Worm (Caenorhabditis elegans): ENCODE measurements around the gene nhr-99.

nhr-99 gene

DNA sequence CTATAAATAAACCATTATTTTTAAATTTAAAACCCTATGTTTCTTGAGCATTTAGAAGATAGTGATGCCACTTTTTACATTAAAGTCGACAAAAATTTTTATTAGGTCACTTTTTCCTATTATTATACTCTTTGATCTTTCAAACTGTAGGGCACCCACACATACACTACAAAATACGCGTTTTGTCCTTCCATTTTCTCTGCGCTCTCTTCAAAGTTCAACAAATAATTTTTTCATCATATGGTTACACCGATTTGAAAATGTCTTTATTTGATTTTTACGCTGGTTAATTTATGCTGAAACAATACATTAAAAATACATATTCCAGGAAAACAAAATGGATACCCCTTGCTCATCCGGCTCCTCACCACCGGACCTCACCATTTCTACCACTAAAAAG is 12.3 kb upstream of the nhr-99 start, which contains the start of gene nhr-202:
TSS of gene nhr-202 (plus strand) at position 326 of the 400 bp plus-strand sequence.
- no peak for TF ChIP-seq nhr-11 (tag; optimal IDR thresholded peaks at IDR 0.05)
- TF ChIP-seq lsy-2 (tag; optimal IDR thresholded peaks at IDR 0.05) = no peak
- no peak for TF ChIP-seq lin-39 (tag; optimal IDR thresholded peaks at IDR 0.05)
- peak; percentile 34 for TF ChIP-seq nhr-25 (tag; optimal IDR thresholded peaks at IDR 0.05)
- no peak for TF ChIP-seq lin-11 (tag; optimal IDR thresholded peaks at IDR 0.05)
- TF ChIP-seq peb-1 (tag; optimal IDR thresholded peaks at IDR 0.05) = no peak
- TF ChIP-seq ceh-82 (tag; optimal IDR thresholded peaks at IDR 0.05) = no peak
- peak; percentile 52 for TF ChIP-seq fos-1 (tag; optimal IDR thresholded peaks at IDR 0.05)
- no peak for TF ChIP-seq nhr-12 (tag; optimal IDR thresholded peaks at IDR 0.05)
- TF ChIP-seq C34F6.9 (tag; optimal IDR thresholded peaks at IDR 0.05) = no peak
- TF ChIP-seq unc-62 (GFP tag; optimal IDR thresholded peaks at IDR 0.05) = no peak
- TF ChIP-seq zag-1 (tag; optimal IDR thresholded peaks at IDR 0.05) = no peak
- TF ChIP-seq sem-4 (tag; optimal IDR thresholded peaks at IDR 0.05) = no peak
- TF ChIP-seq crh-2 (tag; optimal IDR thresholded peaks at IDR 0.05) = peak; percentile 65
- no peak for TF ChIP-seq snpc-4 (tag; optimal IDR thresholded peaks at IDR 0.05)
- TF ChIP-seq mdl-1 (tag; optimal IDR thresholded peaks at IDR 0.05) = no peak
- no peak for TF ChIP-seq dmd-4 (tag; optimal IDR thresholded peaks at IDR 0.05)
- TF ChIP-seq ceh-16 (tag; optimal IDR thresholded peaks at IDR 0.05) = no peak
- TF ChIP-seq mab-5 (tag; optimal IDR thresholded peaks at IDR 0.05) = no peak
- TF ChIP-seq sma-9 (GFP tag; optimal IDR thresholded peaks at IDR 0.05) = peak; percentile 83
- TF ChIP-seq sma-9 (tag; optimal IDR thresholded peaks at IDR 0.05) = no peak
- peak; percentile 68 for TF ChIP-seq nhr-129 (tag; optimal IDR thresholded peaks at IDR 0.05)
- no peak for TF ChIP-seq Y55F3AM.14 (GFP tag; optimal IDR thresholded peaks at IDR 0.05)
- no peak for TF ChIP-seq nhr-10 (tag; optimal IDR thresholded peaks at IDR 0.05)
- TF ChIP-seq F13H6.1 (tag; optimal IDR thresholded peaks at IDR 0.05) = peak; percentile 4
- TF ChIP-seq ztf-11 (tag; optimal IDR thresholded peaks at IDR 0.05) = no peak
- TF ChIP-seq unc-55 (GFP tag; optimal IDR thresholded peaks at IDR 0.05) = no peak
- peak; percentile 12 for TF ChIP-seq gmeb-1 (tag; optimal IDR thresholded peaks at IDR 0.05)
- no peak for TF ChIP-seq egl-27 (tag; optimal IDR thresholded peaks at IDR 0.05)
- TF ChIP-seq R02D3.7 (tag; optimal IDR thresholded peaks at IDR 0.05) = no peak
- TF ChIP-seq elt-1 (tag; optimal IDR thresholded peaks at IDR 0.05) = no peak
- no peak for TF ChIP-seq nhr-23 (tag; optimal IDR thresholded peaks at IDR 0.05)
- TF ChIP-seq mbf-1 (tag; optimal IDR thresholded peaks at IDR 0.05) = no peak
- no peak for TF ChIP-seq sma-3 (GFP tag; optimal IDR thresholded peaks at IDR 0.05)
- TF ChIP-seq nhr-21 (tag; optimal IDR thresholded peaks at IDR 0.05) = no peak
- TF ChIP-seq ztf-1 (GFP tag; conservative IDR thresholded peaks at IDR 0.05) = no peak
- no peak for TF ChIP-seq ama-1 (optimal IDR thresholded peaks at IDR 0.05)

ce11 chrV:464800-465199 is 9.8 kb upstream of the nhr-99 start, which contains the start of gene nhr-201:
TSS of gene nhr-201 (plus strand) at chrV:464828.
- TF ChIP-seq sma-9 (GFP tag; optimal IDR thresholded peaks at IDR 0.05) = peak; percentile 44
- no peak for TF ChIP-seq sma-9 (tag; optimal IDR thresholded peaks at IDR 0.05)
- TF ChIP-seq lin-13 (GFP tag; optimal IDR thresholded peaks at IDR 0.05) = no peak
- peak; percentile 49 for TF ChIP-seq crh-2 (tag; optimal IDR thresholded peaks at IDR 0.05)

- TF ChIP-seq nhr-21 (tag; optimal IDR thresholded peaks at IDR 0.05) = no peak
- no peak for TF ChIP-seq C34F6.9 (tag; optimal IDR thresholded peaks at IDR 0.05)
- TF ChIP-seq skn-1 (tag; optimal IDR thresholded peaks at IDR 0.05) = no peak
- TF ChIP-seq nhr-11 (tag; optimal IDR thresholded peaks at IDR 0.05) = no peak
- no peak for TF ChIP-seq elt-3 (tag; optimal IDR thresholded peaks at IDR 0.05)
- TF ChIP-seq lin-39 (tag; optimal IDR thresholded peaks at IDR 0.05) = no peak
- TF ChIP-seq lin-13 (GFP tag; optimal IDR thresholded peaks at IDR 0.05) = no peak
- no peak for TF ChIP-seq ZK546.5 (tag; optimal IDR thresholded peaks at IDR 0.05)
- no peak for TF ChIP-seq lsy-2 (tag; optimal IDR thresholded peaks at IDR 0.05)
- no peak for TF ChIP-seq mbf-1 (tag; optimal IDR thresholded peaks at IDR 0.05)
- peak; percentile 25 for TF ChIP-seq sma-9 (GFP tag; optimal IDR thresholded peaks at IDR 0.05)
- no peak for TF ChIP-seq sma-9 (tag; optimal IDR thresholded peaks at IDR 0.05)
- peak; percentile 33 for TF ChIP-seq blmp-1 (tag; optimal IDR thresholded peaks at IDR 0.05; ENCODE audit: insufficient read depth)
- no peak for TF ChIP-seq ztf-11 (tag; optimal IDR thresholded peaks at IDR 0.05)
- TF ChIP-seq ceh-82 (tag; optimal IDR thresholded peaks at IDR 0.05) = no peak
These were observed 9.2 kb upstream of the nhr-99 start for ce11 chrV:465355-465754.

Measured in whole organism, L2 larva.